Fruit fly (Drosophila melanogaster) whole organism, embryonic: ENCODE results near the gene Naa20A.

Experiments
- Abd-B ChIP-seq: fragments of 200-800 bp; sonication (Bioruptor generic); optimal IDR thresholded peaks from 2 replicates; lab custom pipeline; 2018; ENCODE audit warnings: missing biosample characterization, mild to moderate bottlenecking, missing genetic modification characterization, moderate library complexity
- Adf1 ChIP-seq: fragments of 200-800 bp; sonication (Bioruptor generic); IDR thresholded peaks from 2 replicates; pipeline ENCODE4 v1.3.6; 2022; ENCODE audit warnings: missing biosample characterization, missing genetic modification characterization
- B-H1 ChIP-seq: fragments of 200-800 bp; sonication (Bioruptor generic); IDR thresholded peaks from 3 replicates; pipeline ENCODE4 v1.3.6; 2022; ENCODE audit warnings: missing biosample characterization, missing genetic modification characterization
- Blimp-1 ChIP-seq: fragments of 200-800 bp; sonication (Bioruptor generic); optimal IDR thresholded peaks from 3 replicates; lab custom pipeline; 2018; ENCODE audit warnings: missing biosample characterization, missing genetic modification characterization, mild to moderate bottlenecking, moderate library complexity, missing genetic modification reagents
- Bteb2 ChIP-seq: fragments of 200-800 bp; sonication (Bioruptor generic); optimal IDR thresholded peaks from 2 replicates; lab custom pipeline; 2016; ENCODE audit warnings: missing biosample characterization, missing genetic modification characterization
- CG10267 ChIP-seq: fragments of 200-800 bp; sonication (Bioruptor generic); optimal IDR thresholded peaks from 2 replicates; lab custom pipeline; 2018; ENCODE audit warnings: missing biosample characterization, mild to moderate bottlenecking, missing genetic modification characterization, moderate library complexity
- CG10274 ChIP-seq: fragments of 200-800 bp; sonication (Bioruptor generic); optimal IDR thresholded peaks from 3 replicates; lab custom pipeline; 2017; ENCODE audit warnings: missing biosample characterization, mild to moderate bottlenecking, missing genetic modification characterization
- CG10321 ChIP-seq: fragments of 200-800 bp; sonication (Bioruptor generic); IDR thresholded peaks from 2 replicates; pipeline ENCODE4 v1.3.6; 2022; ENCODE audit warnings: missing biosample characterization, missing genetic modification characterization
- CG11504 ChIP-seq: fragments of 200-800 bp; sonication (Bioruptor generic); optimal IDR thresholded peaks from 3 replicates; lab custom pipeline; 2019; ENCODE audit warnings: missing biosample characterization, mild to moderate bottlenecking, missing genetic modification characterization, moderate library complexity
- CG12299 ChIP-seq: fragments of 200-800 bp; sonication (Bioruptor generic); optimal IDR thresholded peaks from 2 replicates; lab custom pipeline; 2018; ENCODE audit warnings: missing biosample characterization, mild to moderate bottlenecking, missing genetic modification characterization
- CG13775 ChIP-seq: fragments of 200-800 bp; sonication (Bioruptor generic); optimal IDR thresholded peaks from 3 replicates; lab custom pipeline; 2017; ENCODE audit warnings: missing biosample characterization, mild to moderate bottlenecking, missing genetic modification characterization
- CG14441 ChIP-seq: fragments of 200-800 bp; sonication (Bioruptor generic); IDR thresholded peaks from 2 replicates; pipeline ENCODE4 v1.3.6; 2022; ENCODE audit warnings: missing biosample characterization, missing genetic modification characterization
- CG17385 ChIP-seq: fragments of 200-800 bp; sonication (Bioruptor generic); optimal IDR thresholded peaks from 3 replicates; lab custom pipeline; 2018; ENCODE audit warnings: missing biosample characterization, mild to moderate bottlenecking, missing genetic modification characterization
- CG17829 ChIP-seq: fragments of 200-800 bp; optimal IDR thresholded peaks from 2 replicates; lab custom pipeline; 2019; ENCODE audit warnings: missing biosample characterization, mild to moderate bottlenecking, missing genetic modification characterization, moderate library complexity
- CG18619 ChIP-seq: fragments of 200-800 bp; sonication (Bioruptor generic); optimal IDR thresholded peaks from 3 replicates; lab custom pipeline; 2017; ENCODE audit warnings: missing biosample characterization, mild to moderate bottlenecking, missing genetic modification characterization
- CG2889 ChIP-seq: fragments of 200-800 bp; sonication (Bioruptor generic); IDR thresholded peaks from 3 replicates; pipeline ENCODE4 v1.3.6; 2022; ENCODE audit warnings: missing biosample characterization, missing genetic modification characterization
- CG34224 ChIP-seq: fragments of 200-800 bp; sonication (Bioruptor generic); IDR thresholded peaks from 3 replicates; pipeline ENCODE4 v1.3.6; 2022; ENCODE audit warnings: missing biosample characterization, missing genetic modification characterization; ENCODE audit not compliant: partially characterized antibody
- CG4854 ChIP-seq: fragments of 200-800 bp; sonication (Bioruptor generic); optimal IDR thresholded peaks from 2 replicates; lab custom pipeline; 2016; ENCODE audit warnings: missing biosample characterization, missing genetic modification characterization, inconsistent platforms
- CG6175 ChIP-seq: fragments of 200-800 bp; sonication (Bioruptor generic); IDR thresholded peaks from 3 replicates; pipeline ENCODE4 v1.3.6; 2022; ENCODE audit warnings: missing biosample characterization, missing genetic modification characterization
- CG6683 ChIP-seq: fragments of 200-800 bp; sonication (Bioruptor generic); optimal IDR thresholded peaks from 2 replicates; lab custom pipeline; 2017; ENCODE audit warnings: missing biosample characterization, mild to moderate bottlenecking, missing genetic modification characterization, missing genetic modification reagents
- CG7786 ChIP-seq: fragments of 200-800 bp; sonication (Bioruptor generic); optimal IDR thresholded peaks from 2 replicates; lab custom pipeline; 2016; ENCODE audit warnings: missing biosample characterization, missing genetic modification characterization
- CG9797 ChIP-seq: fragments of 200-800 bp; sonication (Bioruptor generic); optimal IDR thresholded peaks from 3 replicates; lab custom pipeline; 2018; ENCODE audit warnings: missing biosample characterization, mild to moderate bottlenecking, missing genetic modification characterization
- Doc2 ChIP-seq: fragments of 200-800 bp; sonication (Bioruptor generic); IDR thresholded peaks from 2 replicates; pipeline ENCODE4 v1.3.6; 2022; ENCODE audit warnings: missing biosample characterization, missing genetic modification characterization
- Ets65A ChIP-seq: fragments of 200-800 bp; sonication (Bioruptor generic); peaks from one replicate; lab custom pipeline; 2016; ENCODE audit warnings: missing biosample characterization, missing genetic modification characterization
- Fer2 ChIP-seq: fragments of 200-800 bp; sonication (Bioruptor generic); optimal IDR thresholded peaks from 2 replicates; lab custom pipeline; 2018; ENCODE audit warnings: missing biosample characterization, mild to moderate bottlenecking, missing genetic modification characterization, moderate library complexity
- HLH4C ChIP-seq: fragments of 200-800 bp; sonication (Bioruptor generic); IDR thresholded peaks from 3 replicates; pipeline ENCODE4 v1.3.6; 2022; ENCODE audit warnings: missing biosample characterization, missing genetic modification characterization; ENCODE audit not compliant: partially characterized antibody
- HmgZ ChIP-seq: fragments of 200-800 bp; sonication (Bioruptor generic); optimal IDR thresholded peaks from 2 replicates; lab custom pipeline; 2018; ENCODE audit warnings: missing biosample characterization, mild to moderate bottlenecking, missing genetic modification characterization
- Lim3 ChIP-seq: fragments of 200-800 bp; sonication (Bioruptor generic); IDR thresholded peaks from 2 replicates; pipeline ENCODE4 v1.3.6; 2022; ENCODE audit warnings: missing biosample characterization, missing genetic modification characterization
- MESR4 ChIP-seq: fragments of 200-800 bp; sonication (Bioruptor generic); optimal IDR thresholded peaks from 2 replicates; lab custom pipeline; 2018; ENCODE audit warnings: missing biosample characterization, mild to moderate bottlenecking, missing genetic modification characterization, moderate library complexity
- Med ChIP-seq: fragments of 200-800 bp; sonication (Bioruptor generic); peaks from one replicate; lab custom pipeline; 2016; ENCODE audit warnings: missing biosample characterization, missing genetic modification characterization, mild to moderate bottlenecking, inconsistent platforms, moderate library complexity
- Myb ChIP-seq: fragments of 200-800 bp; sonication (Bioruptor generic); optimal IDR thresholded peaks from 2 replicates; lab custom pipeline; 2016; ENCODE audit warnings: missing biosample characterization, missing genetic modification characterization
- Rfx ChIP-seq: fragments of 200-800 bp; sonication (Bioruptor generic); IDR thresholded peaks from 2 replicates; pipeline ENCODE4 v1.3.6; 2022; ENCODE audit warnings: missing biosample characterization, missing genetic modification characterization
- Taf1 ChIP-seq: fragments of 200-800 bp; sonication (Bioruptor generic); IDR thresholded peaks from 2 replicates; pipeline ENCODE4 v1.3.6; 2022; ENCODE audit warnings: missing biosample characterization, missing genetic modification characterization
- al ChIP-seq: fragments of 200-800 bp; sonication (Bioruptor generic); IDR thresholded peaks from 2 replicates; pipeline ENCODE4 v1.3.6; 2022; ENCODE audit warnings: missing biosample characterization, missing genetic modification characterization
- crc ChIP-seq: fragments of 200-800 bp; sonication (Bioruptor generic); optimal IDR thresholded peaks from 2 replicates; lab custom pipeline; 2016; ENCODE audit warnings: missing biosample characterization, missing genetic modification characterization
- crp ChIP-seq, 2 experiments: fragments of 200-800 bp; sonication (Bioruptor generic); optimal IDR thresholded peaks; 2 replicates in 1 of 2; 3 replicates in 1 of 2; lab custom pipeline; 2017; ENCODE audit warnings: missing biosample characterization in 2 of 2, missing genetic modification characterization in 2 of 2, mild to moderate bottlenecking in 1 of 2, moderate library complexity in 1 of 2
- danr ChIP-seq: fragments of 200-800 bp; sonication (Bioruptor generic); IDR thresholded peaks from 2 replicates; pipeline ENCODE4 v1.3.6; 2022; ENCODE audit warnings: missing biosample characterization, missing genetic modification characterization
- disco-r ChIP-seq: fragments of 200-800 bp; sonication (Bioruptor generic); optimal IDR thresholded peaks from 2 replicates; lab custom pipeline; 2016; ENCODE audit warnings: missing biosample characterization, missing genetic modification characterization
- lilli ChIP-seq: fragments of 200-800 bp; sonication (Bioruptor generic); optimal IDR thresholded peaks from 3 replicates; lab custom pipeline; 2016; ENCODE audit warnings: missing biosample characterization, missing genetic modification characterization
- lola ChIP-seq, 3 experiments: fragments of >200 bp in 2 of 3; fragments of 200-800 bp in 1 of 3; sonication (Bioruptor generic) in 1 of 3; optimal IDR thresholded peaks; 2 replicates each; lab custom pipeline; 2017 to 2019; ENCODE audit warnings: missing biosample characterization in 3 of 3, missing genetic modification characterization in 3 of 3, mild to moderate bottlenecking in 1 of 3, moderate library complexity in 1 of 3
- p53 ChIP-seq: fragments of 200-800 bp; sonication (Bioruptor generic); optimal IDR thresholded peaks from 2 replicates; lab custom pipeline; 2016; ENCODE audit warnings: missing biosample characterization, missing genetic modification characterization
- peb ChIP-seq: fragments of 200-800 bp; sonication (Bioruptor generic); IDR thresholded peaks from 2 replicates; pipeline ENCODE4 v1.3.6; 2022; ENCODE audit warnings: missing biosample characterization, missing genetic modification characterization
- phol ChIP-seq: fragments of 200-800 bp; sonication (Bioruptor generic); optimal IDR thresholded peaks from 3 replicates; lab custom pipeline; 2018; ENCODE audit warnings: missing biosample characterization, mild to moderate bottlenecking, missing genetic modification characterization, moderate library complexity
- ranshi ChIP-seq: fragments of 200-800 bp; sonication (Bioruptor generic); IDR thresholded peaks from 2 replicates; pipeline ENCODE4 v1.3.6; 2022; ENCODE audit warnings: missing biosample characterization, missing genetic modification characterization
- sc ChIP-seq, 3 experiments: fragments of >200 bp in 2 of 3; fragments of 200-800 bp in 1 of 3; sonication (Bioruptor generic) in 1 of 3; optimal IDR thresholded peaks; 2 replicates in 2 of 3; 3 replicates in 1 of 3; lab custom pipeline; 2017; ENCODE audit warnings: mild to moderate bottlenecking in 1 of 3, missing biosample characterization in 1 of 3, missing genetic modification characterization in 1 of 3, missing genetic modification reagents in 1 of 3
- sr ChIP-seq: fragments of 200-800 bp; sonication (Bioruptor generic); IDR thresholded peaks from 3 replicates; pipeline ENCODE4 v1.3.6; 2022; ENCODE audit warnings: missing biosample characterization, missing genetic modification characterization
- tap ChIP-seq: fragments of 200-800 bp; optimal IDR thresholded peaks from 3 replicates; lab custom pipeline; 2019; ENCODE audit warnings: missing biosample characterization, mild to moderate bottlenecking, missing genetic modification characterization, moderate library complexity
- tin ChIP-seq: fragments of 200-800 bp; sonication (Bioruptor generic); optimal IDR thresholded peaks from 3 replicates; lab custom pipeline; 2016; ENCODE audit warnings: missing biosample characterization, missing genetic modification characterization
- trh ChIP-seq: fragments of 200-800 bp; sonication (Bioruptor generic); optimal IDR thresholded peaks from 2 replicates; lab custom pipeline; 2016; ENCODE audit warnings: missing biosample characterization, missing genetic modification characterization

The Naa20A gene

dm6 chrX:19637434-19638327 is 14.8 kb upstream of the Naa20A start (continued):
- no peak for TF ChIP-seq crp (GFP tag; optimal IDR thresholded peaks at IDR 0.05; lab: Kevin White, UChicago)
- TF ChIP-seq CG10321 (GFP tag; lab: Robert Waterston, UW), result no peak
- no peak for TF ChIP-seq HLH4C (GFP tag; lab: Robert Waterston, UW)
- peak; percentile 77 for TF ChIP-seq Adf1 (GFP tag; lab: Robert Waterston, UW)
- peak; percentile 56 for TF ChIP-seq phol
- TF ChIP-seq crc (GFP tag; lab: Kevin White, UChicago), result no peak
- no peak for TF ChIP-seq disco-r (GFP tag; lab: Kevin White, UChicago)
- no peak for TF ChIP-seq Bteb2 (GFP tag; lab: Kevin White, UChicago)
- 0 out of 3 replicates have a peak, but pooled peaks have one; percentile 6 for TF ChIP-seq CG6175
- TF ChIP-seq CG34224 (GFP tag; lab: Robert Waterston, UW), result 0 out of 3 replicates have a peak, but pooled peaks have one; percentile 21
- no peak for TF ChIP-seq CG12299 (tag; lab: Kevin White, UChicago)
- TF ChIP-seq tin (GFP tag; lab: Kevin White, UChicago), result no peak
- TF ChIP-seq lola (GFP tag; optimal IDR thresholded peaks at IDR 0.05; lab: Kevin White, UChicago), result peak in 1 of 3 experiments; percentile 80
- TF ChIP-seq CG10267 (tag; lab: Kevin White, UChicago), result no peak
- no peak for TF ChIP-seq al (GFP tag; lab: Robert Waterston, UW)
- no peak for TF ChIP-seq CG10274 (GFP tag; lab: Kevin White, UChicago)
- no peak for TF ChIP-seq CG18619 (GFP tag; lab: Kevin White, UChicago)
- no peak for TF ChIP-seq ranshi
- TF ChIP-seq peb, result no peak
- no peak for TF ChIP-seq CG9797
- no peak for TF ChIP-seq Fer2
- no peak for TF ChIP-seq CG7786 (GFP tag; lab: Kevin White, UChicago)
- no peak for TF ChIP-seq CG14441 (GFP tag; lab: Robert Waterston, UW)
- no peak for TF ChIP-seq Rfx (GFP tag; lab: Robert Waterston, UW)
- no peak for TF ChIP-seq CG2889 (GFP tag; lab: Robert Waterston, UW)
- no peak for TF ChIP-seq sc (optimal IDR thresholded peaks at IDR 0.05; lab: Kevin White, UChicago)
- TF ChIP-seq sc (GFP tag; optimal IDR thresholded peaks at IDR 0.05; lab: Kevin White, UChicago), result no peak
- TF ChIP-seq Blimp-1 (GFP tag; lab: Kevin White, UChicago), result no peak
- no peak for TF ChIP-seq Doc2 (GFP tag; lab: Robert Waterston, UW)
- TF ChIP-seq Ets65A (GFP tag; lab: Kevin White, UChicago), result no peak
- TF ChIP-seq trh, result no peak
- no peak for TF ChIP-seq Taf1
- no peak for TF ChIP-seq CG17829 (tag; lab: Kevin White, UChicago)
- TF ChIP-seq CG13775 (GFP tag; lab: Kevin White, UChicago), result no peak
- no peak for TF ChIP-seq p53 (GFP tag; lab: Kevin White, UChicago)
- TF ChIP-seq CG11504 (tag; lab: Kevin White, UChicago), result no peak
- TF ChIP-seq sr (GFP tag; lab: Robert Waterston, UW), result no peak
- TF ChIP-seq B-H1 (GFP tag; lab: Robert Waterston, UW), result no peak
- no peak for TF ChIP-seq Lim3 (GFP tag; lab: Robert Waterston, UW)
- TF ChIP-seq lilli, result no peak
- TF ChIP-seq Abd-B (GFP tag; lab: Kevin White, UChicago), result no peak
- TF ChIP-seq HmgZ (tag; lab: Kevin White, UChicago), result peak; percentile 15
- TF ChIP-seq MESR4 (GFP tag; lab: Kevin White, UChicago), result peak; percentile 90
- no peak for TF ChIP-seq Myb (GFP tag; lab: Kevin White, UChicago)
- peak; percentile 79 for TF ChIP-seq Med
- TF ChIP-seq CG17385 (GFP tag; lab: Kevin White, UChicago), result peak; percentile 93
- no peak for TF ChIP-seq CG4854
- TF ChIP-seq tap (tag; lab: Kevin White, UChicago), result no peak
- no peak for TF ChIP-seq danr (GFP tag; lab: Robert Waterston, UW)
- TF ChIP-seq CG6683 (GFP tag; lab: Kevin White, UChicago), result no peak
